Worm (Caenorhabditis elegans) whole organism, young adult: ENCODE data around the gene srd-4.

Source experiments
- D2030.7 ChIP-seq: fragments of 200-800 bp; sonication (Bioruptor generic); IDR thresholded peaks from 2 replicates; pipeline ENCODE4 v1.3.6; 2022; ENCODE audit warnings: missing genetic modification reagents, missing genetic modification characterization, missing compliant biosample characterization
- F23B12.7 ChIP-seq: sonication (generic microtip); optimal IDR thresholded peaks from 2 replicates; lab custom pipeline; 2017; ENCODE audit warnings: missing genetic modification characterization, mild to moderate bottlenecking, missing compliant biosample characterization, antibody characterized with exemption, moderate library complexity; ENCODE audit not compliant: insufficient read depth
- F33H1.4 ChIP-seq: fragments of 200-800 bp; sonication (Bioruptor generic); IDR thresholded peaks from 2 replicates; pipeline ENCODE4 v1.3.6; 2022; ENCODE audit warnings: missing genetic modification reagents, missing genetic modification characterization, missing compliant biosample characterization
- F37B4.10 ChIP-seq: fragments of 200-800 bp; sonication (Bioruptor generic); IDR thresholded peaks from 2 replicates; pipeline ENCODE4 v1.3.6; 2022; ENCODE audit warnings: missing genetic modification characterization, missing compliant biosample characterization
- F49E8.2 ChIP-seq: sonication (generic microtip); optimal IDR thresholded peaks from 3 replicates; lab custom pipeline; 2017; ENCODE audit warnings: missing genetic modification characterization, mild to moderate bottlenecking, missing compliant biosample characterization, antibody characterized with exemption, moderate library complexity; ENCODE audit not compliant: insufficient read depth
- F57A8.1 ChIP-seq: fragments of 200-800 bp; sonication (Bioruptor generic); optimal IDR thresholded peaks from 2 replicates; lab custom pipeline; 2018; ENCODE audit warnings: mild to moderate bottlenecking, missing genetic modification characterization, moderate library complexity, missing compliant biosample characterization
- F57C9.4 ChIP-seq: sonication (generic microtip); optimal IDR thresholded peaks from 2 replicates; lab custom pipeline; 2017; ENCODE audit warnings: mild to moderate bottlenecking, missing genetic modification characterization, missing compliant biosample characterization
- T26A5.8 ChIP-seq: sonication (generic microtip); optimal IDR thresholded peaks from 2 replicates; lab custom pipeline; 2016; ENCODE audit warnings: missing genetic modification characterization, missing compliant biosample characterization
- Y95B8A.8 ChIP-seq: fragments of 200-800 bp; sonication (Bioruptor generic); IDR thresholded peaks from 2 replicates; pipeline ENCODE4 v1.3.6; 2022; ENCODE audit warnings: missing genetic modification reagents, missing genetic modification characterization, missing compliant biosample characterization
- ZK185.1 ChIP-seq: sonication (generic microtip); optimal IDR thresholded peaks from 2 replicates; lab custom pipeline; 2016; ENCODE audit warnings: mild to moderate bottlenecking, missing genetic modification characterization, missing compliant biosample characterization; ENCODE audit not compliant: poor library complexity, severe bottlenecking
- aptf-2 ChIP-seq: fragments of 200-800 bp; sonication (Bioruptor generic); conservative IDR thresholded peaks from 2 replicates; pipeline ENCODE4 v1.3.6; 2022; ENCODE audit warnings: missing genetic modification reagents, missing genetic modification characterization, missing compliant biosample characterization
- attf-5 ChIP-seq: fragments of 200-800 bp; sonication (Bioruptor generic); optimal IDR thresholded peaks from 2 replicates; lab custom pipeline; 2018; ENCODE audit warnings: mild to moderate bottlenecking, missing genetic modification characterization, missing compliant biosample characterization
- attf-6 ChIP-seq: fragments of 200-800 bp; sonication (Bioruptor generic); IDR thresholded peaks from 2 replicates; pipeline ENCODE4 v1.3.6; 2022; ENCODE audit warnings: missing genetic modification reagents, missing genetic modification characterization, missing compliant biosample characterization
- cebp-1 ChIP-seq, 2 experiments: fragments of 200-800 bp in 1 of 2; sonication (Bioruptor generic) in 1 of 2; sonication (generic microtip) in 1 of 2; IDR thresholded peaks in 1 of 2; optimal IDR thresholded peaks in 1 of 2; 2 replicates each; pipeline versions ENCODE4 v1.3.6 to Lab custom; 2017 to 2022; ENCODE audit warnings: missing compliant biosample characterization in 2 of 2, missing genetic modification characterization in 2 of 2, mild to moderate bottlenecking in 1 of 2, missing genetic modification reagents in 1 of 2, moderate library complexity in 1 of 2
- die-1 ChIP-seq: sonication (generic microtip); optimal IDR thresholded peaks from 2 replicates; lab custom pipeline; 2016; ENCODE audit warnings: missing genotype, mild to moderate bottlenecking, missing genetic modification characterization, missing compliant biosample characterization
- efl-1 ChIP-seq: fragments of 150-350 bp; optimal IDR thresholded peaks from 2 replicates; lab custom pipeline; 2014; ENCODE audit warnings: missing biosample characterization, missing genetic modification reagents, missing genetic modification characterization
- hlh-12 ChIP-seq: sonication (generic microtip); optimal IDR thresholded peaks from 2 replicates; lab custom pipeline; 2016; ENCODE audit warnings: missing genetic modification characterization, missing compliant biosample characterization
- hmg-1.2 ChIP-seq: fragments of 200-800 bp; sonication (Bioruptor generic); IDR thresholded peaks from 2 replicates; pipeline ENCODE4 v1.3.6; 2022; ENCODE audit warnings: missing genetic modification reagents, missing genetic modification characterization, missing compliant biosample characterization
- hmg-20 ChIP-seq: fragments of 200-800 bp; sonication (Bioruptor generic); IDR thresholded peaks from 2 replicates; pipeline ENCODE4 v1.3.6; 2022; ENCODE audit warnings: missing genetic modification reagents, missing genetic modification characterization, missing compliant biosample characterization
- lag-1 ChIP-seq: fragments of 200-800 bp; sonication (Bioruptor generic); IDR thresholded peaks from 2 replicates; pipeline ENCODE4 v1.3.6; 2022; ENCODE audit warnings: missing genetic modification reagents, missing genetic modification characterization, missing compliant biosample characterization
- let-526 ChIP-seq: fragments of 200-800 bp; sonication (Bioruptor generic); IDR thresholded peaks from 2 replicates; pipeline ENCODE4 v1.3.6; 2022; ENCODE audit warnings: missing genetic modification reagents, missing genetic modification characterization, missing compliant biosample characterization
- let-607 ChIP-seq, 2 experiments: fragments of 200-800 bp in 1 of 2; sonication (Bioruptor generic) in 1 of 2; sonication (generic microtip) in 1 of 2; optimal IDR thresholded peaks; 2 replicates each; lab custom pipeline; 2016 to 2018; ENCODE audit warnings: mild to moderate bottlenecking in 2 of 2, missing compliant biosample characterization in 2 of 2, missing genetic modification characterization in 2 of 2, moderate library complexity in 2 of 2, missing genotype in 1 of 2
- lin-54 ChIP-seq: fragments of 200-800 bp; sonication (Bioruptor generic); optimal IDR thresholded peaks from 2 replicates; lab custom pipeline; 2018; ENCODE audit warnings: mild to moderate bottlenecking, missing genetic modification characterization, missing compliant biosample characterization
- madf-3 ChIP-seq: fragments of 200-800 bp; sonication (Bioruptor generic); IDR thresholded peaks from 2 replicates; pipeline ENCODE4 v1.3.6; 2022; ENCODE audit warnings: missing genetic modification reagents, missing genetic modification characterization, missing compliant biosample characterization
- madf-6 ChIP-seq: fragments of 200-800 bp; sonication (Bioruptor generic); IDR thresholded peaks from 2 replicates; pipeline ENCODE4 v1.3.6; 2022; ENCODE audit warnings: missing genetic modification reagents, missing genetic modification characterization, missing compliant biosample characterization
- mcd-1 ChIP-seq: fragments of 200-800 bp; sonication (Bioruptor generic); IDR thresholded peaks from 2 replicates; pipeline ENCODE4 v1.3.6; 2022; ENCODE audit warnings: missing genetic modification reagents, missing genetic modification characterization, missing compliant biosample characterization
- nhr-120 ChIP-seq: fragments of 200-800 bp; sonication (Bioruptor generic); IDR thresholded peaks from 2 replicates; pipeline ENCODE4 v1.3.6; 2022; ENCODE audit warnings: missing genetic modification characterization, missing compliant biosample characterization
- pbrm-1 ChIP-seq: fragments of 200-800 bp; sonication (Bioruptor generic); IDR thresholded peaks from 2 replicates; pipeline ENCODE4 v1.3.6; 2022; ENCODE audit warnings: missing genetic modification reagents, missing genetic modification characterization, missing compliant biosample characterization
- pha-4 ChIP-seq: fragments of 150-350 bp; sonication (generic microtip); optimal IDR thresholded peaks from 2 replicates; lab custom pipeline; 2014; ENCODE audit warnings: missing biosample characterization, missing genetic modification reagents, missing genetic modification characterization
- rec-8 ChIP-seq, 2 experiments: sonication (generic microtip); optimal IDR thresholded peaks; 2 replicates each; lab custom pipeline; 2016; ENCODE audit warnings: mild to moderate bottlenecking in 2 of 2, missing genetic modification characterization in 2 of 2, missing genetic modification reagents in 2 of 2, missing genotype in 2 of 2, missing biosample characterization in 1 of 2, missing compliant biosample characterization in 1 of 2, moderate library complexity in 1 of 2
- sdz-38 ChIP-seq: sonication (generic microtip); optimal IDR thresholded peaks from 2 replicates; lab custom pipeline; 2016; ENCODE audit warnings: missing genotype, missing genetic modification characterization, missing compliant biosample characterization
- snpc-1.1 ChIP-seq: sonication (generic microtip); optimal IDR thresholded peaks from 2 replicates; lab custom pipeline; 2017; ENCODE audit warnings: missing genetic modification characterization, mild to moderate bottlenecking, missing compliant biosample characterization, antibody characterized with exemption, moderate library complexity, missing genotype, missing genetic modification reagents; ENCODE audit not compliant: insufficient read depth
- snpc-3.4 ChIP-seq: sonication (generic microtip); optimal IDR thresholded peaks from 2 replicates; lab custom pipeline; 2017; ENCODE audit warnings: missing genetic modification characterization, mild to moderate bottlenecking, missing compliant biosample characterization, antibody characterized with exemption, moderate library complexity, missing genotype, missing genetic modification reagents
- snpc-4 ChIP-seq, 5 experiments: fragments of 150-350 bp in 1 of 5; sonication (generic microtip) in 4 of 5; optimal IDR thresholded peaks; 2 replicates each; lab custom pipeline; 2014 to 2018; ENCODE audit warnings: missing genetic modification characterization in 5 of 5, missing biosample characterization in 3 of 5, antibody characterized with exemption in 2 of 5, mild to moderate bottlenecking in 2 of 5, missing compliant biosample characterization in 2 of 5, missing genotype in 2 of 5, moderate library complexity in 2 of 5, missing genetic modification reagents in 1 of 5
- tbp1 ChIP-seq: fragments of 200-800 bp; sonication (Bioruptor generic); optimal IDR thresholded peaks from 2 replicates; lab custom pipeline; 2018; ENCODE audit warnings: mild to moderate bottlenecking, missing genetic modification characterization, missing compliant biosample characterization
- unc-130 ChIP-seq: sonication (generic microtip); optimal IDR thresholded peaks from 2 replicates; lab custom pipeline; 2016; ENCODE audit warnings: missing genetic modification reagents, missing genetic modification characterization, missing compliant biosample characterization
- xnd-1 ChIP-seq: sonication (generic microtip); optimal IDR thresholded peaks from 2 replicates; lab custom pipeline; 2016; ENCODE audit warnings: missing genotype, missing genetic modification reagents, missing genetic modification characterization, missing compliant biosample characterization
- zim-3 ChIP-seq: sonication (generic microtip); optimal IDR thresholded peaks from 2 replicates; lab custom pipeline; 2017; ENCODE audit warnings: mild to moderate bottlenecking, missing genetic modification characterization, moderate library complexity, missing compliant biosample characterization
- ztf-18 ChIP-seq: sonication (generic microtip); optimal IDR thresholded peaks from 2 replicates; lab custom pipeline; 2016; ENCODE audit warnings: missing genotype, mild to moderate bottlenecking, missing genetic modification characterization, missing compliant biosample characterization

The srd-4 gene

DNA sequence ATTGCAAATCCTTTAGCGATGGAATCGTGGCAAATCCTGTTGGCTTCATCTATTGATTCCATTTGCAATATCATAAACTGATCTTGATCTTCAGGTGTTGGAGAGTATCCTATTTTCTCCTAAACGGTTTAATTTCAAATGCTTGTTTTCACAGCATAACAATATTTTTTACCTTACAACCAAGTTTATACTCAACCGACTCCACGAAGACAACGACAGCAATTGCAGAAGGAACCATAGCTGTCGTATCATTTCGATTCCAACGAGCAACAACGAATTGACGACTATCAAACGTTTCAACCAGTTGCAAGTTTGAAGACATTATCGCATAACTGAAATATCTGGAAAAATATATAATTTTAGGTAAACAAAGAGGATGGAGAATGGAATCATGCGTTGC, 895 bp upstream of the srd-4 start, which contains the start of gene usip-1:
Gene usip-1, minus strand, starts transcription at position 341 of the 400 bp plus-strand sequence.
- no peak for TF ChIP-seq F37B4.10 (GFP tag; lab: Robert Waterston, UW)

DNA sequence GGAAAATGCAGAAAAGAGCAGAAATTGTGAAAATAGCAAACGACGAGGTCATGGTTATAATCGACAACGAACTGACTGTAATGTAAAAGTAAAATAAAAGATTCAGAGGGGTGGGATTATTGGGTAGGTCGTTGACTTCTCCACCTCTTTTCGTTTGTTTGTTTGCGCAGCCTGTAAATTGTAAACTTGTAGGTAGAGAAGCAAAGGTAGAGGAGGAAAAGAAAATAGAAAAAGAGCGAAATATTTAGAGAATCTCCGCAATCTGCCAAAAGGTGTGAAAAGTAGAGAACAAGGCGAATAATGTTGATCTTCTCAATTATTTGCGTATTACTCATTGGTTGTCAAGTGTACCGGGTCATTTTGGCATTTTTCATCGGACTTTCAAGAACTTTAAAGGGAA, 2.6 kb downstream of the srd-4 start, which contains the start of gene ZK863.8:
Gene ZK863.8, minus strand, starts transcription at position 173 of the 400 bp plus-strand sequence.
- TF ChIP-seq xnd-1 (tag; lab: Kevin White, UChicago) (no peak), F57C9.4 (tag; lab: Kevin White, UChicago) (no peak), aptf-2 (GFP tag; lab: Robert Waterston, UW) (no peak)

DNA sequence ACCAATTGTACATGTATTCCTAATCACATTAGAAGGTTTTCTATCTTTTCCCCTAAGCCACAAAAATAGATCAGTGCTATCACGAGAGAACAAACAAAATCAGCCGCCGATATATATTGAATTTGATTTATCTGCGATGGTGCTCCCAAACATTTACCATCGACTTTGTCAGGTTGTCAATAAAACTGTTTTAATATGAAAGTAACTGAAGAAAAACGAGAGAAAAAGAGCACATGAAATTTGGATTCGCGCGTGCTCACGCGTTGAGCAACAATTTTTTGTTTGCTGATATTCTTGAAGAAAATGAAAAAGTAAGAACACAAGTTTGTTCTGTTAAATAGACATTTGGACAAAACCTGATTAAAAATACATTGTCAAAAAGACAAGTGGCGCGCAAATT, 4.1 kb downstream of the srd-4 start:
- TF ChIP-seq hmg-1.2 (GFP tag; lab: Robert Waterston, UW), result no peak

DNA sequence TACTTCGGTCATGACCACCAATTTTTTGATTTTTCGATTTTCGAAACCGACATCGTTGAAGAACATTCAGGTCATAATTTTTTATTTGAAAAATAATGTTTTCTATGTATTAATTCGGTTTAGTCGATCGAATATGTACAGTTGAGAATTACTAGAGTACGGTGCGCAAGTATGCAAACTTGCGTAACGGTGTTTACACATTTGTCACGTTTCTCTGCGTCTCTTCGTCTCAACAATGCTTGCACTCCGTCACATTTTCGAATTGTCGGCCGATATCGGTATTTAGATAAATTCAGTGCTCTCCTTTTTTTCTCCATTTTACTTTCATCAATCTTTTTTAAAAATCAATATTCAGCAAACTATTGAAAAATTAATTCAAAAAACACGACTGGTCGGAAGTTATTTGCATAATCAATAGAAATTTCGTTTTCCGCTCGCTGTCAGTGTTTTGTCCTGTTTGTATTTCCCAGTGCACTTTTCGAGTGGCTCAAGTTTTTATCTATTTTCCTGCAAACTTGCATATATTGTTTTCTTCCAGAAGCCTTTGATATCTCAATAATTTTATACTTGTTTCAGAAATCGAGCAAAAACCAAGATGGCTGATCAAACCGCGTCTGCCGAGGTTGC, 6.3 kb downstream of the srd-4 start, which contains the start of gene dpy-30:
Gene dpy-30, plus strand, starts transcription at position 577 of the 627 bp plus-strand sequence.
- TF ChIP-seq F57A8.1 (GFP tag; lab: Kevin White, UChicago), result no peak
- TF ChIP-seq let-607 (tag; optimal IDR thresholded peaks at IDR 0.05; lab: Kevin White, UChicago), result no peak
- TF ChIP-seq rec-8 (tag; optimal IDR thresholded peaks at IDR 0.05; lab: Kevin White, UChicago), result no peak
- peak; percentile 44; the same call in 1 of the 2 replicates for TF ChIP-seq pbrm-1 (GFP tag; lab: Robert Waterston, UW)
- no peak for TF ChIP-seq nhr-120 (GFP tag; lab: Robert Waterston, UW)
- TF ChIP-seq die-1 (tag; lab: Kevin White, UChicago), result no peak
- TF ChIP-seq hmg-20 (GFP tag; lab: Robert Waterston, UW), result no peak
- peak; percentile 31; the same call in 1 of the 2 replicates for TF ChIP-seq D2030.7
- TF ChIP-seq attf-6 (GFP tag; lab: Robert Waterston, UW), result no peak
- peak; percentile 3 for TF ChIP-seq tbp1 (GFP tag; lab: Kevin White, UChicago)
- TF ChIP-seq lag-1 (GFP tag; lab: Robert Waterston, UW), result no peak
- TF ChIP-seq unc-130 (GFP tag; lab: Kevin White, UChicago), result no peak
- TF ChIP-seq let-526, result no peak
- TF ChIP-seq zim-3, result no peak
- no peak for TF ChIP-seq F33H1.4 (GFP tag; lab: Robert Waterston, UW)
- no peak for TF ChIP-seq hlh-12 (tag; lab: Kevin White, UChicago)
- TF ChIP-seq madf-3 (GFP tag; lab: Robert Waterston, UW), result no peak
- TF ChIP-seq ztf-18 (tag; lab: Kevin White, UChicago), result peak; percentile 10
- no peak for TF ChIP-seq ZK185.1 (tag; lab: Kevin White, UChicago)
- no peak for TF ChIP-seq Y95B8A.8 (GFP tag; lab: Robert Waterston, UW)
- TF ChIP-seq madf-6 (GFP tag; lab: Robert Waterston, UW), result peak; percentile 38; the same call in 1 of the 2 replicates
- no peak for TF ChIP-seq snpc-1.1
- TF ChIP-seq attf-5 (GFP tag; lab: Kevin White, UChicago), result no peak
- peak; percentile 12 for TF ChIP-seq efl-1
- no peak for TF ChIP-seq sdz-38 (tag; lab: Kevin White, UChicago)
- peak; percentile 60 for TF ChIP-seq F49E8.2 (tag; lab: Kevin White, UChicago)
- TF ChIP-seq lin-54 (GFP tag; lab: Kevin White, UChicago), result peak; percentile 53
- TF ChIP-seq mcd-1 (GFP tag; lab: Robert Waterston, UW), result 0 out of 2 replicates have a peak, but pooled peaks have one; percentile 18
- no peak for TF ChIP-seq T26A5.8
- no peak for TF ChIP-seq snpc-4 (GFP tag; optimal IDR thresholded peaks at IDR 0.05; lab: Kevin White, UChicago)
- TF ChIP-seq snpc-4 (tag; optimal IDR thresholded peaks at IDR 0.05; lab: Kevin White, UChicago), result peak in 2 of 4 experiments; percentile 3 to 46
- no peak for TF ChIP-seq pha-4 (tag; lab: Kevin White, UChicago)
- no peak for TF ChIP-seq F23B12.7
- peak; percentile 86 for TF ChIP-seq hmg-1.2 (GFP tag; lab: Robert Waterston, UW)
- peak; percentile 57 for TF ChIP-seq snpc-3.4 (tag; lab: Kevin White, UChicago)
- no peak for TF ChIP-seq cebp-1 (GFP tag; IDR thresholded peaks at IDR 0.05; lab: Robert Waterston, UW)
- TF ChIP-seq cebp-1 (tag; optimal IDR thresholded peaks at IDR 0.05; lab: Kevin White, UChicago), result peak; percentile 4
